Fruit fly (Drosophila melanogaster) whole organism, embryonic: ENCODE measurements around the gene CG8136.

ENCODE experiments used
- ATbp ChIP-seq: fragments of 200-800 bp; sonication (Bioruptor generic); optimal IDR thresholded peaks from 2 replicates; lab custom pipeline; 2017; ENCODE audit warnings: missing biosample characterization, mild to moderate bottlenecking, missing genetic modification characterization, missing genetic modification reagents
- BEAF-32 ChIP-seq: fragments of 200-800 bp; sonication (Bioruptor generic); optimal IDR thresholded peaks from 3 replicates; lab custom pipeline; 2017; ENCODE audit warnings: missing biosample characterization, missing genetic modification characterization, mild to moderate bottlenecking, moderate library complexity, missing genetic modification reagents
- CG10321 ChIP-seq: fragments of 200-800 bp; sonication (Bioruptor generic); IDR thresholded peaks from 2 replicates; pipeline ENCODE4 v1.3.6; 2022; ENCODE audit warnings: missing biosample characterization, missing genetic modification characterization
- CG12155 ChIP-seq: fragments of 200-800 bp; sonication (Bioruptor generic); optimal IDR thresholded peaks from 3 replicates; lab custom pipeline; 2016; ENCODE audit warnings: missing biosample characterization, missing genetic modification characterization
- CG12299 ChIP-seq: fragments of 200-800 bp; sonication (Bioruptor generic); optimal IDR thresholded peaks from 2 replicates; lab custom pipeline; 2018; ENCODE audit warnings: missing biosample characterization, mild to moderate bottlenecking, missing genetic modification characterization
- CG14860 ChIP-seq: fragments of 200-800 bp; sonication (Bioruptor generic); IDR thresholded peaks from 3 replicates; pipeline ENCODE4 v1.3.6; 2022; ENCODE audit warnings: missing biosample characterization, missing genetic modification characterization; ENCODE audit not compliant: partially characterized antibody
- CG15011 ChIP-seq: fragments of 200-800 bp; sonication (Bioruptor generic); optimal IDR thresholded peaks from 3 replicates; lab custom pipeline; 2018; ENCODE audit warnings: missing biosample characterization, mild to moderate bottlenecking, missing genetic modification characterization
- CG15696 ChIP-seq: fragments of 200-800 bp; sonication (Bioruptor generic); optimal IDR thresholded peaks from 2 replicates; lab custom pipeline; 2019; ENCODE audit warnings: missing biosample characterization, mild to moderate bottlenecking, missing genetic modification characterization, moderate library complexity
- CG1647 ChIP-seq: fragments of 200-800 bp; sonication (Bioruptor generic); optimal IDR thresholded peaks from 3 replicates; lab custom pipeline; 2016; ENCODE audit warnings: missing biosample characterization, missing genetic modification characterization
- CG17361 ChIP-seq: fragments of 200-800 bp; sonication (Bioruptor generic); IDR thresholded peaks from 3 replicates; pipeline ENCODE4 v1.3.6; 2022; ENCODE audit warnings: missing biosample characterization, missing genetic modification characterization
- CG18262 ChIP-seq: fragments of 200-800 bp; optimal IDR thresholded peaks from 3 replicates; lab custom pipeline; 2019; ENCODE audit warnings: missing biosample characterization, mild to moderate bottlenecking, missing genetic modification characterization, moderate library complexity
- CG2116 ChIP-seq: fragments of 200-800 bp; sonication (Bioruptor generic); optimal IDR thresholded peaks from 3 replicates; lab custom pipeline; 2018; ENCODE audit warnings: missing biosample characterization, mild to moderate bottlenecking, missing genetic modification characterization
- CG3065 ChIP-seq: fragments of 200-800 bp; sonication (Bioruptor generic); optimal IDR thresholded peaks from 2 replicates; lab custom pipeline; 2016; ENCODE audit warnings: missing biosample characterization, missing genetic modification characterization
- CG31441 ChIP-seq: fragments of 200-800 bp; sonication (Bioruptor generic); IDR thresholded peaks from 2 replicates; pipeline ENCODE4 v1.3.6; 2022; ENCODE audit warnings: missing biosample characterization, missing genetic modification characterization
- CG3163 ChIP-seq: fragments of 200-800 bp; sonication (Bioruptor generic); optimal IDR thresholded peaks from 3 replicates; lab custom pipeline; 2016; ENCODE audit warnings: missing biosample characterization, missing genetic modification characterization
- CG33557 ChIP-seq: fragments of 200-800 bp; sonication (Bioruptor generic); optimal IDR thresholded peaks from 2 replicates; lab custom pipeline; 2019; ENCODE audit warnings: missing biosample characterization, mild to moderate bottlenecking, missing genetic modification characterization, moderate library complexity
- CG4820 ChIP-seq: fragments of 200-800 bp; sonication (Bioruptor generic); optimal IDR thresholded peaks from 3 replicates; lab custom pipeline; 2016; ENCODE audit warnings: missing biosample characterization, missing genetic modification characterization
- CG9876 ChIP-seq: fragments of 200-800 bp; sonication (Bioruptor generic); optimal IDR thresholded peaks from 2 replicates; lab custom pipeline; 2016; ENCODE audit warnings: missing biosample characterization, missing genetic modification characterization
- CHES-1-like ChIP-seq: fragments of 200-800 bp; sonication (Bioruptor generic); optimal IDR thresholded peaks from 2 replicates; lab custom pipeline; 2016; ENCODE audit warnings: missing biosample characterization, missing genetic modification characterization
- CoRest ChIP-seq: fragments of 200-800 bp; sonication (Bioruptor generic); optimal IDR thresholded peaks from 3 replicates; lab custom pipeline; 2018; ENCODE audit warnings: missing biosample characterization, mild to moderate bottlenecking, missing genetic modification characterization, moderate library complexity
- ERR ChIP-seq: fragments of 200-800 bp; sonication (Bioruptor generic); optimal IDR thresholded peaks from 2 replicates; lab custom pipeline; 2016; ENCODE audit warnings: missing biosample characterization, missing genetic modification characterization
- Ravus ChIP-seq: fragments of 200-800 bp; sonication (Bioruptor generic); IDR thresholded peaks from 2 replicates; pipeline ENCODE4 v1.3.6; 2022; ENCODE audit warnings: missing biosample characterization, missing genetic modification characterization
- Sin3A ChIP-seq: fragments of >200 bp; optimal IDR thresholded peaks from 2 replicates; lab custom pipeline; 2018
- Six4 ChIP-seq: fragments of 200-800 bp; sonication (Bioruptor generic); optimal IDR thresholded peaks from 2 replicates; lab custom pipeline; 2016; ENCODE audit warnings: missing biosample characterization, missing genetic modification characterization
- Sry-β ChIP-seq: fragments of 200-800 bp; sonication (Bioruptor generic); optimal IDR thresholded peaks from 2 replicates; lab custom pipeline; 2018; ENCODE audit warnings: missing biosample characterization, mild to moderate bottlenecking, missing genetic modification characterization, moderate library complexity
- Ssrp ChIP-seq: fragments of 200-800 bp; sonication (Bioruptor generic); optimal IDR thresholded peaks from 2 replicates; lab custom pipeline; 2018; ENCODE audit warnings: missing biosample characterization, mild to moderate bottlenecking, missing genetic modification characterization, moderate library complexity
- Stat92E ChIP-seq, 3 experiments: fragments of >200 bp in 2 of 3; fragments of 200-800 bp in 1 of 3; sonication (Bioruptor generic) in 1 of 3; optimal IDR thresholded peaks; 2 replicates each; lab custom pipeline; 2017 to 2019; ENCODE audit warnings: missing biosample characterization in 3 of 3, missing genetic modification characterization in 3 of 3, mild to moderate bottlenecking in 1 of 3, moderate library complexity in 1 of 3
- bsh ChIP-seq, 2 experiments: fragments of 200-800 bp; sonication (Bioruptor generic); optimal IDR thresholded peaks; 2 replicates each; lab custom pipeline; 2017 to 2018; ENCODE audit warnings: mild to moderate bottlenecking in 2 of 2, missing biosample characterization in 2 of 2, missing genetic modification characterization in 2 of 2, moderate library complexity in 1 of 2
- cad ChIP-seq: fragments of >200 bp; optimal IDR thresholded peaks from 2 replicates; lab custom pipeline; 2017; ENCODE audit warnings: missing biosample characterization, missing genetic modification characterization
- dati ChIP-seq: fragments of 200-800 bp; sonication (Bioruptor generic); IDR thresholded peaks from 2 replicates; pipeline ENCODE4 v1.3.6; 2022; ENCODE audit warnings: missing biosample characterization, missing genetic modification characterization
- dmrt11E ChIP-seq: fragments of 200-800 bp; sonication (Bioruptor generic); optimal IDR thresholded peaks from 3 replicates; lab custom pipeline; 2018; ENCODE audit warnings: missing biosample characterization, mild to moderate bottlenecking, missing genetic modification characterization, moderate library complexity
- ewg ChIP-seq: fragments of 200-800 bp; sonication (Bioruptor generic); optimal IDR thresholded peaks from 3 replicates; lab custom pipeline; 2017; ENCODE audit warnings: mild to moderate bottlenecking, missing biosample characterization, missing genetic modification reagents, missing genetic modification characterization
- fd96Cb ChIP-seq: fragments of 200-800 bp; sonication (Bioruptor generic); optimal IDR thresholded peaks from 2 replicates; lab custom pipeline; 2018; ENCODE audit warnings: missing biosample characterization, mild to moderate bottlenecking, missing genetic modification characterization, moderate library complexity
- grn ChIP-seq: fragments of 200-800 bp; sonication (Bioruptor generic); optimal IDR thresholded peaks from 3 replicates; lab custom pipeline; 2017; ENCODE audit warnings: missing biosample characterization, missing genetic modification characterization
- her ChIP-seq: fragments of 200-800 bp; sonication (Bioruptor generic); optimal IDR thresholded peaks from 2 replicates; lab custom pipeline; 2016; ENCODE audit warnings: missing biosample characterization, missing genetic modification characterization
- ken ChIP-seq: fragments of 200-800 bp; sonication (Bioruptor generic); IDR thresholded peaks from 3 replicates; pipeline ENCODE4 v1.3.6; 2022; ENCODE audit warnings: missing biosample characterization, missing genetic modification characterization
- lilli ChIP-seq: fragments of 200-800 bp; sonication (Bioruptor generic); optimal IDR thresholded peaks from 3 replicates; lab custom pipeline; 2016; ENCODE audit warnings: missing biosample characterization, missing genetic modification characterization
- lola ChIP-seq, 3 experiments: fragments of >200 bp in 2 of 3; fragments of 200-800 bp in 1 of 3; sonication (Bioruptor generic) in 1 of 3; optimal IDR thresholded peaks; 2 replicates each; lab custom pipeline; 2017 to 2019; ENCODE audit warnings: missing biosample characterization in 3 of 3, missing genetic modification characterization in 3 of 3, mild to moderate bottlenecking in 1 of 3, moderate library complexity in 1 of 3
- mirr ChIP-seq: fragments of 200-800 bp; sonication (Bioruptor generic); optimal IDR thresholded peaks from 3 replicates; lab custom pipeline; 2018; ENCODE audit warnings: missing biosample characterization, mild to moderate bottlenecking, missing genetic modification characterization
- oc ChIP-seq: fragments of 200-800 bp; sonication (Bioruptor generic); optimal IDR thresholded peaks from 2 replicates; lab custom pipeline; 2018; ENCODE audit warnings: missing biosample characterization, mild to moderate bottlenecking, missing genetic modification characterization, moderate library complexity
- pita ChIP-seq: fragments of 200-800 bp; sonication (Bioruptor generic); optimal IDR thresholded peaks from 2 replicates; lab custom pipeline; 2017; ENCODE audit warnings: missing biosample characterization, mild to moderate bottlenecking, missing genetic modification characterization
- sens-2 ChIP-seq: fragments of 200-800 bp; sonication (Bioruptor generic); IDR thresholded peaks from 2 replicates; pipeline ENCODE4 v1.3.6; 2022; ENCODE audit warnings: missing biosample characterization, missing genetic modification characterization
- slbo ChIP-seq: fragments of 200-800 bp; sonication (Bioruptor generic); IDR thresholded peaks from 2 replicates; pipeline ENCODE4 v1.3.6; 2022; ENCODE audit warnings: missing biosample characterization, missing genetic modification characterization
- stc ChIP-seq: fragments of 200-800 bp; sonication (Bioruptor generic); IDR thresholded peaks from 2 replicates; pipeline ENCODE4 v1.3.6; 2022; ENCODE audit warnings: missing biosample characterization, missing genetic modification characterization
- tap ChIP-seq: fragments of 200-800 bp; optimal IDR thresholded peaks from 3 replicates; lab custom pipeline; 2019; ENCODE audit warnings: missing biosample characterization, mild to moderate bottlenecking, missing genetic modification characterization, moderate library complexity
- tll ChIP-seq, 2 experiments: fragments of 200-800 bp in 1 of 2; fragments of >200 bp in 1 of 2; sonication (Bioruptor generic) in 1 of 2; optimal IDR thresholded peaks; 2 replicates each; lab custom pipeline; 2017 to 2019; ENCODE audit warnings: missing biosample characterization in 2 of 2, missing genetic modification characterization in 2 of 2, mild to moderate bottlenecking in 1 of 2, moderate library complexity in 1 of 2
- usp ChIP-seq: fragments of >200 bp; optimal IDR thresholded peaks from 2 replicates; lab custom pipeline; 2017; ENCODE audit warnings: missing biosample characterization, missing genetic modification characterization
- z ChIP-seq: fragments of 200-800 bp; sonication (Bioruptor generic); IDR thresholded peaks from 3 replicates; pipeline ENCODE4 v1.3.6; 2022; ENCODE audit warnings: missing biosample characterization, missing genetic modification characterization
- zen ChIP-seq: fragments of 200-800 bp; sonication (Bioruptor generic); optimal IDR thresholded peaks from 3 replicates; lab custom pipeline; 2018; ENCODE audit warnings: missing biosample characterization, mild to moderate bottlenecking, missing genetic modification characterization, moderate library complexity

The CG8136 gene

DNA sequence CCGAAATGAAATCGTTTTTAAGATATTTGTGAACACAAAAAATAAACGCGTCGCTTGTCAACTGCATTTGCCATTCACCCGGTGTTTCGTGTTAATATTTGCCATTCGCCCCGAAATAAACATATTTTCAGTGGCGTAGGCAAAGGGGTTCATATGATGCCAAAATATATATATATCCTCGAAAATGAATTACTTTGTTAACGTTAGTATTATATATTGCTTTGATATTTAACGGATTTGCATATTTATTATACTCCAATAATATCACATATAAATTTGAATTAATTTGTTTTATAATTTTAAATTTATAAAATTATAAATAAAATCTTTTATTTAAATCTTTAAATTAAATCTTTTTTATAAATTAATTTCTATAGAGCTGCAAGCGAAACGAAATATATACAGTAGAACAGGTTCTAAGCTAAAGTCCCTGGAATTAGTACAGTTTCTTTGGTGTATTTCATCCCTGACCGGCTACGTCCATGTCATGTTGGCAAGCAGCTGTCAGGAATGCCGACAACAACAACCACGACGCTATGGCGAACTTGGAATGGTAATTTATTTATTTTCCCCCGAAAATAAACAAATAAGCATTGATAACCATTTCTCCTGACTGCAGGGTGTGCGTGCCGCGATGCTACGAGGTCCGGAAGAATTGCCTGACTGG, 10.6 kb downstream of the CG8136 start, which contains the start of the genes M1BP and CG8202 (continued):
- TF ChIP-seq bsh (GFP tag; optimal IDR thresholded peaks at IDR 0.05; lab: Kevin White, UChicago) (peak; percentile 67 to 86), CG10321 (GFP tag; lab: Robert Waterston, UW) (peak; percentile 28; the same call in 1 of the 2 replicates), pita (GFP tag; lab: Kevin White, UChicago) (no peak), Ssrp (tag; lab: Kevin White, UChicago) (peak; percentile 92), CoRest (tag; lab: Kevin White, UChicago) (peak; percentile 97), CG4820 (GFP tag; lab: Kevin White, UChicago) (peak; percentile 86), Stat92E (GFP tag; optimal IDR thresholded peaks at IDR 0.05; lab: Kevin White, UChicago) (no peak), mirr (peak; percentile 56), usp (GFP tag; lab: Kevin White, UChicago) (no peak), CG18262 (tag; lab: Kevin White, UChicago) (peak; percentile 97), lilli (peak; percentile 81), slbo (GFP tag; lab: Robert Waterston, UW) (peak; percentile 85), CHES-1-like (GFP tag; lab: Kevin White, UChicago) (peak; percentile 27), CG12299 (tag; lab: Kevin White, UChicago) (peak; percentile 78), ATbp (GFP tag; lab: Kevin White, UChicago) (peak; percentile 67), CG3065 (peak; percentile 73), sens-2 (GFP tag; lab: Robert Waterston, UW) (no peak), ERR (GFP tag; lab: Kevin White, UChicago) (no peak), dmrt11E (tag; lab: Kevin White, UChicago) (peak; percentile 92), CG1647 (GFP tag; lab: Kevin White, UChicago) (no peak), Sin3A (no peak), CG14860 (GFP tag; lab: Robert Waterston, UW) (no peak), ken (peak; percentile 78; the same call in 2 of the 3 replicates), her (no peak), dati (GFP tag; lab: Robert Waterston, UW) (0 out of 2 replicates have a peak, but pooled peaks have one; percentile 40), CG9876 (GFP tag; lab: Kevin White, UChicago) (peak; percentile 44), CG17361 (GFP tag; lab: Robert Waterston, UW) (peak; percentile 98), cad (GFP tag; lab: Kevin White, UChicago) (no peak), CG15011 (GFP tag; lab: Kevin White, UChicago) (no peak), CG3163 (GFP tag; lab: Kevin White, UChicago) (no peak), zen (peak; percentile 83), CG2116 (peak; percentile 73), tap (tag; lab: Kevin White, UChicago) (no peak), Sry-β (peak; percentile 51), Six4 (GFP tag; lab: Kevin White, UChicago) (peak; percentile 86), Ravus (GFP tag; lab: Robert Waterston, UW) (no peak; the same call in 1 of the 2 replicates), tll (GFP tag; optimal IDR thresholded peaks at IDR 0.05; lab: Kevin White, UChicago) (no peak), grn (GFP tag; lab: Kevin White, UChicago) (no peak), oc (tag; lab: Kevin White, UChicago) (no peak), ewg (peak; percentile 74), CG12155 (GFP tag; lab: Kevin White, UChicago) (peak; percentile 78), CG33557 (GFP tag; lab: Kevin White, UChicago) (peak; percentile 94), stc (GFP tag; lab: Robert Waterston, UW) (0 out of 2 replicates have a peak, but pooled peaks have one; percentile 39), CG31441 (GFP tag; lab: Robert Waterston, UW) (no peak; the same call in 1 of the 2 replicates), BEAF-32 (GFP tag; lab: Kevin White, UChicago) (no peak), fd96Cb (tag; lab: Kevin White, UChicago) (peak; percentile 90), CG15696 (tag; lab: Kevin White, UChicago) (peak; percentile 91), lola (GFP tag; optimal IDR thresholded peaks at IDR 0.05; lab: Kevin White, UChicago) (peak in 1 of 3 experiments; percentile 96), z (GFP tag; lab: Robert Waterston, UW) (no peak)
